Fruit fly (Drosophila melanogaster) whole organism, embryonic: ENCODE data around the gene AP-1sigma.

Experiments
- ATbp ChIP-seq: fragments of 200-800 bp; sonication (Bioruptor generic); optimal IDR thresholded peaks from 2 replicates; lab custom pipeline; 2017; ENCODE audit warnings: missing biosample characterization, mild to moderate bottlenecking, missing genetic modification characterization, missing genetic modification reagents
- BEAF-32 ChIP-seq: fragments of 200-800 bp; sonication (Bioruptor generic); optimal IDR thresholded peaks from 3 replicates; lab custom pipeline; 2017; ENCODE audit warnings: missing biosample characterization, missing genetic modification characterization, mild to moderate bottlenecking, moderate library complexity, missing genetic modification reagents
- C15 ChIP-seq: fragments of 200-800 bp; sonication (Bioruptor generic); IDR thresholded peaks from 3 replicates; pipeline ENCODE4 v1.3.6; 2022; ENCODE audit warnings: missing biosample characterization, missing genetic modification characterization
- CG10274 ChIP-seq: fragments of 200-800 bp; sonication (Bioruptor generic); optimal IDR thresholded peaks from 3 replicates; lab custom pipeline; 2017; ENCODE audit warnings: missing biosample characterization, mild to moderate bottlenecking, missing genetic modification characterization
- CG12299 ChIP-seq: fragments of 200-800 bp; sonication (Bioruptor generic); optimal IDR thresholded peaks from 2 replicates; lab custom pipeline; 2018; ENCODE audit warnings: missing biosample characterization, mild to moderate bottlenecking, missing genetic modification characterization
- CG1233 ChIP-seq: fragments of 200-800 bp; sonication (Bioruptor generic); optimal IDR thresholded peaks from 4 replicates; lab custom pipeline; 2018; ENCODE audit warnings: missing biosample characterization, mild to moderate bottlenecking, missing genetic modification characterization
- CG12942 ChIP-seq: fragments of 200-800 bp; sonication (Bioruptor generic); optimal IDR thresholded peaks from 3 replicates; lab custom pipeline; 2016; ENCODE audit warnings: missing biosample characterization, missing genetic modification characterization
- CG14710 ChIP-seq: fragments of 200-800 bp; sonication (Bioruptor generic); optimal IDR thresholded peaks from 3 replicates; lab custom pipeline; 2019; ENCODE audit warnings: missing biosample characterization, mild to moderate bottlenecking, missing genetic modification characterization, moderate library complexity
- CG31224 ChIP-seq: fragments of 200-800 bp; sonication (Bioruptor generic); IDR thresholded peaks from 2 replicates; pipeline ENCODE4 v1.3.6; 2022; ENCODE audit warnings: missing biosample characterization, missing genetic modification characterization
- CG3995 ChIP-seq: fragments of 200-800 bp; sonication (Bioruptor generic); optimal IDR thresholded peaks from 3 replicates; lab custom pipeline; 2016; ENCODE audit warnings: missing biosample characterization, missing genetic modification characterization
- CG4328 ChIP-seq: fragments of 200-800 bp; sonication (Bioruptor generic); optimal IDR thresholded peaks from 3 replicates; lab custom pipeline; 2017; ENCODE audit warnings: missing biosample characterization, missing genetic modification reagents, missing genetic modification characterization
- CG4820 ChIP-seq: fragments of 200-800 bp; sonication (Bioruptor generic); optimal IDR thresholded peaks from 3 replicates; lab custom pipeline; 2016; ENCODE audit warnings: missing biosample characterization, missing genetic modification characterization
- CG5953 ChIP-seq: fragments of 200-800 bp; sonication (Bioruptor generic); IDR thresholded peaks from 2 replicates; pipeline ENCODE4 v1.3.6; 2022; ENCODE audit warnings: missing biosample characterization, missing genetic modification characterization
- CG6765 ChIP-seq: fragments of 200-800 bp; sonication (Bioruptor generic); optimal IDR thresholded peaks from 3 replicates; lab custom pipeline; 2017; ENCODE audit warnings: missing biosample characterization, mild to moderate bottlenecking, missing genetic modification characterization
- CG6813 ChIP-seq: fragments of 200-800 bp; sonication (Bioruptor generic); optimal IDR thresholded peaks from 2 replicates; lab custom pipeline; 2017; ENCODE audit warnings: missing biosample characterization, missing genetic modification characterization, mild to moderate bottlenecking, moderate library complexity, missing genetic modification reagents
- CoRest ChIP-seq: fragments of 200-800 bp; sonication (Bioruptor generic); optimal IDR thresholded peaks from 3 replicates; lab custom pipeline; 2018; ENCODE audit warnings: missing biosample characterization, mild to moderate bottlenecking, missing genetic modification characterization, moderate library complexity
- Deaf1 ChIP-seq: fragments of 200-800 bp; optimal IDR thresholded peaks from 3 replicates; lab custom pipeline; 2019; ENCODE audit warnings: missing biosample characterization, mild to moderate bottlenecking, missing genetic modification characterization, moderate library complexity
- Dll ChIP-seq: fragments of 200-800 bp; sonication (Bioruptor generic); IDR thresholded peaks from 4 replicates; pipeline ENCODE4 v1.3.6; 2022; ENCODE audit warnings: missing biosample characterization, missing genetic modification characterization; ENCODE audit not compliant: partially characterized antibody
- Doc2 ChIP-seq: fragments of 200-800 bp; sonication (Bioruptor generic); IDR thresholded peaks from 2 replicates; pipeline ENCODE4 v1.3.6; 2022; ENCODE audit warnings: missing biosample characterization, missing genetic modification characterization
- Dref ChIP-seq: fragments of 200-800 bp; sonication (Bioruptor generic); IDR thresholded peaks from 2 replicates; pipeline ENCODE4 v1.3.6; 2022; ENCODE audit warnings: missing biosample characterization, missing genetic modification characterization
- E2f2 ChIP-seq: fragments of 200-800 bp; sonication (Bioruptor generic); IDR thresholded peaks from 2 replicates; pipeline ENCODE4 v1.3.6; 2022; ENCODE audit warnings: missing biosample characterization, missing genetic modification characterization
- ERR ChIP-seq: fragments of 200-800 bp; sonication (Bioruptor generic); optimal IDR thresholded peaks from 2 replicates; lab custom pipeline; 2016; ENCODE audit warnings: missing biosample characterization, missing genetic modification characterization
- Eip74EF ChIP-seq, 2 experiments: fragments of 200-800 bp in 1 of 2; fragments of >200 bp in 1 of 2; sonication (Bioruptor generic) in 1 of 2; optimal IDR thresholded peaks; 2 replicates each; lab custom pipeline; 2017 to 2019; ENCODE audit warnings: missing biosample characterization in 2 of 2, missing genetic modification characterization in 2 of 2, mild to moderate bottlenecking in 1 of 2, moderate library complexity in 1 of 2
- Ets65A ChIP-seq: fragments of 200-800 bp; sonication (Bioruptor generic); peaks from one replicate; lab custom pipeline; 2016; ENCODE audit warnings: missing biosample characterization, missing genetic modification characterization
- Hr51 ChIP-seq, 2 experiments: fragments of 200-800 bp; sonication (Bioruptor generic); optimal IDR thresholded peaks; 2 replicates in 1 of 2; 3 replicates in 1 of 2; lab custom pipeline; 2016 to 2018; ENCODE audit warnings: missing biosample characterization in 2 of 2, missing genetic modification characterization in 2 of 2, mild to moderate bottlenecking in 1 of 2, moderate library complexity in 1 of 2
- Kr ChIP-seq: fragments of 200-800 bp; sonication (Bioruptor generic); optimal IDR thresholded peaks from 2 replicates; lab custom pipeline; 2017; ENCODE audit warnings: missing biosample characterization, mild to moderate bottlenecking, missing genetic modification characterization
- Lhr ChIP-seq: fragments of 200-800 bp; sonication (Bioruptor generic); optimal IDR thresholded peaks from 3 replicates; lab custom pipeline; 2017; ENCODE audit warnings: mild to moderate bottlenecking, missing biosample characterization, missing genetic modification reagents, missing genetic modification characterization
- MESR4 ChIP-seq: fragments of 200-800 bp; sonication (Bioruptor generic); optimal IDR thresholded peaks from 2 replicates; lab custom pipeline; 2018; ENCODE audit warnings: missing biosample characterization, mild to moderate bottlenecking, missing genetic modification characterization, moderate library complexity
- Neu2 ChIP-seq: fragments of 200-800 bp; sonication (Bioruptor generic); optimal IDR thresholded peaks from 3 replicates; lab custom pipeline; 2016; ENCODE audit warnings: missing biosample characterization, missing genetic modification characterization, borderline replicate concordance
- Nf-YC ChIP-seq: fragments of 200-800 bp; optimal IDR thresholded peaks from 3 replicates; lab custom pipeline; 2019; ENCODE audit warnings: missing biosample characterization, mild to moderate bottlenecking, missing genetic modification characterization, moderate library complexity
- Ravus ChIP-seq: fragments of 200-800 bp; sonication (Bioruptor generic); IDR thresholded peaks from 2 replicates; pipeline ENCODE4 v1.3.6; 2022; ENCODE audit warnings: missing biosample characterization, missing genetic modification characterization
- Rfx ChIP-seq: fragments of 200-800 bp; sonication (Bioruptor generic); IDR thresholded peaks from 2 replicates; pipeline ENCODE4 v1.3.6; 2022; ENCODE audit warnings: missing biosample characterization, missing genetic modification characterization
- cg ChIP-seq: fragments of 200-800 bp; sonication (Bioruptor generic); optimal IDR thresholded peaks from 3 replicates; lab custom pipeline; 2019; ENCODE audit warnings: missing biosample characterization, mild to moderate bottlenecking, missing genetic modification characterization, moderate library complexity
- crc ChIP-seq: fragments of 200-800 bp; sonication (Bioruptor generic); optimal IDR thresholded peaks from 2 replicates; lab custom pipeline; 2016; ENCODE audit warnings: missing biosample characterization, missing genetic modification characterization
- crol ChIP-seq: fragments of 200-800 bp; sonication (Bioruptor generic); IDR thresholded peaks from 2 replicates; pipeline ENCODE4 v1.3.6; 2022; ENCODE audit warnings: missing biosample characterization, missing genetic modification characterization
- exex ChIP-seq: fragments of 200-800 bp; sonication (Bioruptor generic); optimal IDR thresholded peaks from 4 replicates; lab custom pipeline; 2018; ENCODE audit warnings: missing biosample characterization, mild to moderate bottlenecking, missing genetic modification characterization, moderate library complexity
- gfzf ChIP-seq: fragments of 200-800 bp; sonication (Bioruptor generic); optimal IDR thresholded peaks from 2 replicates; lab custom pipeline; 2016; ENCODE audit warnings: missing biosample characterization, mild to moderate bottlenecking, missing genetic modification characterization, moderate library complexity
- gro ChIP-seq: fragments of 200-800 bp; sonication (Bioruptor generic); optimal IDR thresholded peaks from 2 replicates; lab custom pipeline; 2016; ENCODE audit warnings: missing biosample characterization, missing genetic modification characterization
- hb ChIP-seq: fragments of 200-800 bp; sonication (Bioruptor generic); IDR thresholded peaks from 3 replicates; pipeline ENCODE4 v1.3.6; 2022; ENCODE audit warnings: missing biosample characterization, missing genetic modification characterization; ENCODE audit not compliant: partially characterized antibody
- ken ChIP-seq: fragments of 200-800 bp; sonication (Bioruptor generic); IDR thresholded peaks from 3 replicates; pipeline ENCODE4 v1.3.6; 2022; ENCODE audit warnings: missing biosample characterization, missing genetic modification characterization
- lab ChIP-seq: fragments of 200-800 bp; sonication (Bioruptor generic); optimal IDR thresholded peaks from 3 replicates; lab custom pipeline; 2017; ENCODE audit warnings: missing biosample characterization, missing genetic modification characterization, mild to moderate bottlenecking, moderate library complexity, missing genetic modification reagents
- nmo ChIP-seq: fragments of 200-800 bp; sonication (Bioruptor generic); optimal IDR thresholded peaks from 2 replicates; lab custom pipeline; 2018; ENCODE audit warnings: missing biosample characterization, mild to moderate bottlenecking, missing genetic modification characterization, moderate library complexity
- pzg ChIP-seq: fragments of 200-800 bp; sonication (Bioruptor generic); optimal IDR thresholded peaks from 3 replicates; lab custom pipeline; 2018; ENCODE audit warnings: missing biosample characterization, mild to moderate bottlenecking, missing genetic modification characterization, moderate library complexity
- sd ChIP-seq: fragments of 200-800 bp; sonication (Bioruptor generic); optimal IDR thresholded peaks from 3 replicates; lab custom pipeline; 2018; ENCODE audit warnings: missing biosample characterization, mild to moderate bottlenecking, missing genetic modification characterization, moderate library complexity
- sim ChIP-seq: fragments of 200-800 bp; sonication (Bioruptor generic); IDR thresholded peaks from 2 replicates; pipeline ENCODE4 v1.3.6; 2022; ENCODE audit warnings: missing biosample characterization, missing genetic modification characterization
- slp2 ChIP-seq: fragments of 200-800 bp; sonication (Bioruptor generic); optimal IDR thresholded peaks from 2 replicates; lab custom pipeline; 2016; ENCODE audit warnings: missing biosample characterization, missing genetic modification characterization
- tin ChIP-seq: fragments of 200-800 bp; sonication (Bioruptor generic); optimal IDR thresholded peaks from 3 replicates; lab custom pipeline; 2016; ENCODE audit warnings: missing biosample characterization, missing genetic modification characterization
- unc-4 ChIP-seq: fragments of 200-800 bp; sonication (Bioruptor generic); IDR thresholded peaks from 2 replicates; pipeline ENCODE4 v1.3.6; 2022; ENCODE audit warnings: missing biosample characterization, missing genetic modification characterization; ENCODE audit not compliant: partially characterized antibody
- zf30C ChIP-seq: fragments of 200-800 bp; sonication (Bioruptor generic); optimal IDR thresholded peaks from 3 replicates; lab custom pipeline; 2018; ENCODE audit warnings: missing biosample characterization, mild to moderate bottlenecking, missing genetic modification characterization

Gene AP-1sigma

DNA sequence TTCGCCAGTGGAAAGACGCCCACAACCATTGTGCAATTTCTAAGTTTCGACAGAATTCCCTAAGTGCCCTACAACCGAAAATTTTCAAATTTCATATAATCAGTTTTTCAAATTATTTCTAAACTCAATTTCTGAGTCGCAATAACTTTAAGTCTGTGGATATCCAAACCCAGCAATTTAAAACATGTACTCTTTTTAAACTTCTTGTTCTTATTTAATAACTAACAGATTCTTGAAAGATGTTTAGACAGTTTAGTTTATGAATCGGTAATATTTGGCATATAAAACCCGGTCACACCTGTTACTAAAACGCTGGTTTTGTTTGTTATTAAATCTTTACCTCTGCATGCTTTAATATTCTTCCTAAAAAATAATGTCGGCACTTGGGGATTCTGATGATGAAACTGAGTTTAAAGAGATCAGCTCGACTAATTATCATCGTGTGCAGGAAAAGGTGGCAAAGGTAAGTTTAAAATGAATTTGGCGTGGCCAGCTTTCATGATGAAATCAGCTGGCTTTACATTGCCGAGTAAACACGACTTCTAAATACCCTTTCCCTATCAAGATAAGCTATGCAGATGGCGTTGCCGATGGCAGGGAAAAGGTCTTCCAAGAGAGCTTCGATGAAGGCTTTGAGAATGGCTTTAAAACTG lies 29.4 kb upstream of the AP-1sigma start, which contains the start of the genes CG43998, CG43999 and CG31142 (continued):
- TF ChIP-seq CG12942 (GFP tag; lab: Kevin White, UChicago), result no peak
- no peak for TF ChIP-seq ERR (GFP tag; lab: Kevin White, UChicago)
- no peak for TF ChIP-seq CG1233 (GFP tag; lab: Kevin White, UChicago)
- no peak for TF ChIP-seq Ravus (GFP tag; lab: Robert Waterston, UW)
- peak; percentile 76 for TF ChIP-seq gfzf (GFP tag; lab: Kevin White, UChicago)
- peak; percentile 53 for TF ChIP-seq pzg (GFP tag; lab: Kevin White, UChicago)
- peak; percentile 15 for TF ChIP-seq CG10274 (GFP tag; lab: Kevin White, UChicago)
- no peak for TF ChIP-seq lab
- TF ChIP-seq ken, result no peak
- no peak for TF ChIP-seq CG6765
- no peak for TF ChIP-seq CG4328 (GFP tag; lab: Kevin White, UChicago)
- no peak for TF ChIP-seq Dref (GFP tag; lab: Robert Waterston, UW)
- no peak for TF ChIP-seq hb (GFP tag; lab: Robert Waterston, UW)
- no peak for TF ChIP-seq sim
- TF ChIP-seq cg, result no peak
- peak; percentile 5 for TF ChIP-seq CoRest
- TF ChIP-seq ATbp (GFP tag; lab: Kevin White, UChicago), result no peak
- no peak for TF ChIP-seq CG4820 (GFP tag; lab: Kevin White, UChicago)
- TF ChIP-seq sd (tag; lab: Kevin White, UChicago), result peak; percentile 24
- no peak for TF ChIP-seq tin (GFP tag; lab: Kevin White, UChicago)
- peak; percentile 23 for TF ChIP-seq BEAF-32
- TF ChIP-seq exex (tag; lab: Kevin White, UChicago), result no peak
- TF ChIP-seq CG3995 (GFP tag; lab: Kevin White, UChicago), result no peak
- TF ChIP-seq Eip74EF (GFP tag; optimal IDR thresholded peaks at IDR 0.05; lab: Kevin White, UChicago), result no peak
- 0 out of 2 replicates have a peak, but pooled peaks have one; percentile 19 for TF ChIP-seq unc-4 (GFP tag; lab: Robert Waterston, UW)
- no peak for TF ChIP-seq zf30C
- no peak for TF ChIP-seq CG5953 (GFP tag; lab: Robert Waterston, UW)
- no peak for TF ChIP-seq crol (GFP tag; lab: Robert Waterston, UW)
- TF ChIP-seq Dll (GFP tag; lab: Robert Waterston, UW), result no peak
- TF ChIP-seq Neu2 (GFP tag; lab: Kevin White, UChicago), result no peak
- no peak for TF ChIP-seq Doc2 (GFP tag; lab: Robert Waterston, UW)
- TF ChIP-seq Ets65A, result peak; percentile 15
- no peak for TF ChIP-seq CG31224 (GFP tag; lab: Robert Waterston, UW)
- peak; percentile 12 for TF ChIP-seq CG14710 (tag; lab: Kevin White, UChicago)
- TF ChIP-seq Hr51 (GFP tag; optimal IDR thresholded peaks at IDR 0.05; lab: Kevin White, UChicago), result no peak
- TF ChIP-seq crc (GFP tag; lab: Kevin White, UChicago), result no peak
- peak; percentile 13 for TF ChIP-seq Nf-YC (tag; lab: Kevin White, UChicago)
- TF ChIP-seq Deaf1 (tag; lab: Kevin White, UChicago), result no peak
- peak; percentile 32 for TF ChIP-seq E2f2 (GFP tag; lab: Robert Waterston, UW)
- TF ChIP-seq C15 (GFP tag; lab: Robert Waterston, UW), result no peak
- TF ChIP-seq CG6813 (GFP tag; lab: Kevin White, UChicago), result no peak
- TF ChIP-seq nmo, result peak; percentile 19
- TF ChIP-seq Kr (GFP tag; lab: Kevin White, UChicago), result no peak
- peak; percentile 13 for TF ChIP-seq MESR4 (GFP tag; lab: Kevin White, UChicago)
- TF ChIP-seq gro (GFP tag; lab: Kevin White, UChicago), result peak; percentile 6
- TF ChIP-seq slp2 (GFP tag; lab: Kevin White, UChicago), result no peak
- TF ChIP-seq Lhr (GFP tag; lab: Kevin White, UChicago), result no peak
- no peak for TF ChIP-seq Rfx (GFP tag; lab: Robert Waterston, UW)
- TF ChIP-seq CG12299 (tag; lab: Kevin White, UChicago), result no peak
